Worm (Caenorhabditis elegans): Measurements from ENCODE around the gene R13D7.2.

R13D7.2 gene

DNA sequence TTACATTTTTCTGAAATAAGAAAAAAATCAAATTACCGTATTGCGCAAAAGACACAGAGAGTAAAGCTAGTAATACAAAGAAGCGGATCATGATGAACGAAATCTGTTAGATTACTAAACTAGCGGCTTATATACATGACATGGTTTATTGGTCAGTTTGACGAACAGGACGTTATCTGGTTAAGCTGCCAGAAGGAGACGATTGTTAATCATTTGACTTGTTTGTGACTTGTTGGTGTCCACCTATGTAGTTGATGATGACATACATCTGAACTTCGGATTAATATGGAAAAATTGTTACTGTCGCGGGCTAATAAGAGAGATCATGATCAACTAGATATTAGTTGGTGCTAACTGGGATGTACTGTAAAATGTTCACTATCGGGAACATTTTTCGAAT lies 9.6 kb upstream of the R13D7.2 start, which contains the start of gene cnc-9:
cnc-9 (minus strand) TSS at position 101 of the 400 bp plus-strand sequence.
- TF ChIP-seq W03F9.2 (tag; optimal IDR thresholded peaks at IDR 0.05) (no peak), dao-5 (tag; optimal IDR thresholded peaks at IDR 0.05) (no peak), him-1 (tag; optimal IDR thresholded peaks at IDR 0.05) (no peak)

DNA sequence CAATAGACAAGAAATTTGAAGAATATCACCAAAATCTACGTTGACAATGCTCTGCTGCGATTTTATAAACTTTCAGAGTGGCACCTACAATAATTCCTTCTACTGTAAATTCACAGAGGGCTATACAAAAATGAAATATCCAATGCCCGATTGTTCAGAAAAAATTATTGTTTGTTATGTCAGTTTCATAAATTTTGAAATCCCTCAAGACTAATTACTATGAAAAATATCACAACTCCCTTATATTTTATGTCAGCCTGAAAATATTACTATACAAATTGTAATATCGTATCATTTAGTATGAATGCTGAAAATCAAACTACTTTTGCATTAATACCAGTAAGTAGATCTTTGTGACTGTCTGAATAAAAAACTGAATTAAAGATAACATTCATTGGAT lies 9.1 kb upstream of the R13D7.2 start, which contains the start of gene srx-60:
srx-60 (plus strand) TSS at position 301 of the 400 bp plus-strand sequence.
- no peak for TF ChIP-seq dao-5 (tag; optimal IDR thresholded peaks at IDR 0.05)
- TF ChIP-seq W03F9.2 (tag; optimal IDR thresholded peaks at IDR 0.05) = no peak
- no peak for TF ChIP-seq him-1 (tag; optimal IDR thresholded peaks at IDR 0.05)

DNA sequence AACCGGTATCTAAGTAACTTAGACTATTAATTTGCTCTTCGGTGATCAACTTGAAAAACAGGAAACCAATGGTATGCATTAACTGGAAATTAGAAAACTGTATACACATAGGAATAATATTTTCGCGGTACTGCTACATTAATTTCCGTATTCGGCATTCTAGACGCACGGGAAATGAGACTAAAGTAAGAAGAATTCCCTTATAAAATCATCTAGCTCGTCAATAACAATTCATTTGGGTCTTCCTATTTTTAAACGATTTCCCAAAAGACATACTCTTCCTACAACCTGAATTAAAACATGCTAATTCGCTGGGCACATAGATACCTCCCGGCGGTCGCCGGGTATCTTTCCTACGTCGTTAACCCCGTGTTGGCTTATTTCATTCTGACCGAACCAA lies 7.3 kb upstream of the R13D7.2 start, which contains the start of gene srj-13:
srj-13 (plus strand) TSS at position 301 of the 400 bp plus-strand sequence.
- TF ChIP-seq W03F9.2 (tag; optimal IDR thresholded peaks at IDR 0.05) = no peak

ce11 chrV:7403501-7403900 lies 6.2 kb upstream of the R13D7.2 start:
- TF ChIP-seq him-1 (tag; optimal IDR thresholded peaks at IDR 0.05) (no peak), dao-5 (tag; optimal IDR thresholded peaks at IDR 0.05) (no peak), W03F9.2 (tag; optimal IDR thresholded peaks at IDR 0.05) (no peak)

- TF ChIP-seq him-1 (tag; optimal IDR thresholded peaks at IDR 0.05) (no peak), dao-5 (tag; optimal IDR thresholded peaks at IDR 0.05) (no peak), W03F9.2 (tag; optimal IDR thresholded peaks at IDR 0.05) (no peak)
Measured at ce11 chrV:7408520-7408919, 1.2 kb upstream of the R13D7.2 start, which contains the start of gene srt-6. Gene srt-6 (minus strand): TSS chrV:7408814.

- no peak for TF ChIP-seq him-1 (tag; optimal IDR thresholded peaks at IDR 0.05)
- TF ChIP-seq dao-5 (tag; optimal IDR thresholded peaks at IDR 0.05) = no peak
- no peak for TF ChIP-seq W03F9.2 (tag; optimal IDR thresholded peaks at IDR 0.05)
Measured at ce11 chrV:7411695-7412094, 2.0 kb downstream of the R13D7.2 start, which contains the start of gene str-41. Gene str-41 (plus strand): TSS chrV:7411995.

ce11 chrV:7413107-7413774 lies 3.5 kb downstream of the R13D7.2 start, which contains the start of gene F18E3.11:
Gene F18E3.11 (plus strand): TSS chrV:7413482.
- TF ChIP-seq him-1 (tag; optimal IDR thresholded peaks at IDR 0.05) = no peak
- TF ChIP-seq dao-5 (tag; optimal IDR thresholded peaks at IDR 0.05) = no peak
- no peak for TF ChIP-seq W03F9.2 (tag; optimal IDR thresholded peaks at IDR 0.05)

ce11 chrV:7414909-7415308 lies 5.2 kb downstream of the R13D7.2 start, which contains the start of gene F18E3.12:
Gene F18E3.12 (plus strand): TSS chrV:7414985.
- TF ChIP-seq dao-5 (tag; optimal IDR thresholded peaks at IDR 0.05) = no peak
- TF ChIP-seq him-1 (tag; optimal IDR thresholded peaks at IDR 0.05) = no peak
- TF ChIP-seq W03F9.2 (tag; optimal IDR thresholded peaks at IDR 0.05) = no peak

DNA sequence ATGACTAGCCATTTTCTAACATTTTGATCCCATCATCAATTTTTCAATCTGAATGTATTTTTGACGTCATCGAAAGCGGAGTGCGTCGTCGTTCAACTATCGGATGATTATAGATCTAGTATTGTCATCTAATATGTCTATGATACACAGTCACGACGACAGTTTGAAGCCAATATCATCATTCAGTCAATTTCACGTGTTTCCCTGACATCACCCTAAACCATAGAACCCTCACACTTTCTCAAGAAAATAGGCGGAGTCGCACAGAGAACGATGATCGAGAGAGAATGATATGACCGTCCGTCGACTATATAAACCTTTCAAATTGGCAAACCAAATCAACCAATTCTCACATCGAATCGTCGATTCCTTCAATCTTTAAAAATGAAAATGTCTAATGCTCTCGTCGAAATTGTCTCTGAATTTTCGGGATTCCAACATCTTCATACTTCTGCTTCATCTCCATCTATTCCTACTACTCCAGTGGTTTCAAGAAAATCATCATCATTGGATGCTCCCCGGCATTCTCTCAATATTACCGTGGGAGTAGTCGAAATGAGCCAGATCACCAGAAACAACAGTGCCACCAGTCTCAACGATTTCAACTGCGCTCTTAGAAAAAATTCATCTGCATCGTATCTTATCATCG lies 6.2 kb downstream of the R13D7.2 start, which contains the start of gene F18E3.13:
F18E3.13 (plus strand) TSS at position 385 of the 649 bp plus-strand sequence.
- TF ChIP-seq him-1 (tag; optimal IDR thresholded peaks at IDR 0.05) = no peak
- no peak for TF ChIP-seq dao-5 (tag; optimal IDR thresholded peaks at IDR 0.05)
- TF ChIP-seq W03F9.2 (tag; optimal IDR thresholded peaks at IDR 0.05) = no peak

ce11 chrV:7416569-7416968 lies 6.9 kb downstream of the R13D7.2 start:
- TF ChIP-seq him-1 (tag; optimal IDR thresholded peaks at IDR 0.05) (no peak), dao-5 (tag; optimal IDR thresholded peaks at IDR 0.05) (no peak), W03F9.2 (tag; optimal IDR thresholded peaks at IDR 0.05) (no peak)

DNA sequence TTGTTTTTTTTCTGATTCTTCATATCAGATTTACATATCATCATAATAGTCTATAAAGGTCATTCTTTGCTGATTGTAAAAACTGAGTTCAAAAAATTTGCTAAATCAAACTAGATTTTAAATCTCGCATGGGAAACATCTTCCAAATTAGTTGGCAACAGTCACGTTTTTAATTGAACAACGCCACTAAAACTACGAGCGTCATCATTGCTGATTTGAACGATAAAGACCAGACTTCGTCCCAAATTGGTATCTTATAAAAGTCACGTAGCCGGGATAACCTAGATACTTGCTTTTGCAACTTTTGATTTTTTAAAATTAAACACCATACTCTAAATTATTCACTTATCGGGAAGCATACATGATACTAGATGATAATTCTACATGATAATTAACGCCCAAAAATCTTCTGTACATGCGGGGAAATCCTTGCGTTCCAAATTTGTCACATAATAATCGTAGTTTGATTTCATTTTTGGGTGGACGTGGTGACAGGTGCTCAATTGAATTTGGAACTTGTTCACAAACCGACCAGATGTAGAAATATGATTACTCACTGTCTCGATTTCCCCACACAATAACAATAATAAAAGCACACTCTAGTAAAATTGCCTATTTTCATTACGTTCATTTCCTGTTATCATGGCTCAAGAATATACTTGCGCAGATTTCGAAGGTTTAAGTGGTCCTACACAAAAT lies 7.5 kb downstream of the R13D7.2 start, which contains the start of gene srw-67:
srw-67 (plus strand) TSS at position 643 of the 699 bp plus-strand sequence.
- TF ChIP-seq W03F9.2 (tag; optimal IDR thresholded peaks at IDR 0.05) = no peak
- no peak for TF ChIP-seq dao-5 (tag; optimal IDR thresholded peaks at IDR 0.05)
- no peak for TF ChIP-seq him-1 (tag; optimal IDR thresholded peaks at IDR 0.05)

ce11 chrV:7420162-7420561 lies 10.5 kb downstream of the R13D7.2 start, which contains the start of gene srxa-4:
Gene srxa-4 (plus strand): TSS chrV:7420462.
- TF ChIP-seq him-1 (tag; optimal IDR thresholded peaks at IDR 0.05) (no peak), dao-5 (tag; optimal IDR thresholded peaks at IDR 0.05) (no peak), W03F9.2 (tag; optimal IDR thresholded peaks at IDR 0.05) (no peak)

ce11 chrV:7424336-7424735 lies 14.6 kb downstream of the R13D7.2 start, which contains the start of gene F18E3.10:
Gene F18E3.10 (minus strand): TSS chrV:7424436.
- no peak for TF ChIP-seq dao-5 (tag; optimal IDR thresholded peaks at IDR 0.05)

All from whole organism, L4/young adult.